Worm (Caenorhabditis elegans): ENCODE data around the gene glb-5.

DNA sequence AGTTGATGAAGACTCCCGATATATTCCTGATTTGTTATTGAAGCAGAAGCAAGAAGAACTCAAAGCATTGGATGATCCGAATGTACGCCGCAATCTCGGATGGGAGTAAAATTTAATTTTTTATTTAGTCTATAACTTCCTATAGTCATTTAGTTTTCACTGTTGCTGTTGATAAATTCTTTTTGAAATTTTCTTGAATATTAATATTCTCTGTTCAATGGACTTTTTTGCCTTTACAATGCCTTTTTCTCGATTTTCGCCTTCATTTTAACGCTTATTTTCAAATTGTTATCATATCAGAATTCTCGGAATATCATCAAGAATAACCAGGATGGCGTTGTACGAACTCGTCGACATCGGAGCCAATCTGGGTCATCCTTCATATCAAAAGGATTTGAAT, 35.6 kb downstream of the glb-5 start, which contains the start of gene crn-2:
- TF ChIP-seq lsy-2 (tag; optimal IDR thresholded peaks at IDR 0.05) (no peak), sem-2 (GFP tag; optimal IDR thresholded peaks at IDR 0.05) (no peak), hlh-1 (tag; optimal IDR thresholded peaks at IDR 0.05) (no peak), unc-62 (GFP tag; optimal IDR thresholded peaks at IDR 0.05) (no peak), nhr-237 (tag; optimal IDR thresholded peaks at IDR 0.05) (no peak)

Data from whole organism, mixed stage, embryonic.